Worm (Caenorhabditis elegans) whole organism, early embryonic: ENCODE results near the gene lips-11.

ENCODE experiments used
- F13C5.2 ChIP-seq: sonication (generic microtip); optimal IDR thresholded peaks from 2 replicates; lab custom pipeline; 2017; ENCODE audit warnings: mild to moderate bottlenecking, missing genetic modification characterization, inconsistent platforms, missing compliant biosample characterization
- ama-1 ChIP-seq: fragments of 150-350 bp; optimal IDR thresholded peaks from 2 replicates; lab custom pipeline; 2014
- tbx-11 ChIP-seq: fragments of 200-800 bp; sonication (Bioruptor generic); IDR thresholded peaks from 2 replicates; pipeline ENCODE4 v1.3.6; 2022; ENCODE audit warnings: missing genetic modification characterization, missing compliant biosample characterization
- tra-4 ChIP-seq: sonication (generic microtip); optimal IDR thresholded peaks from 2 replicates; lab custom pipeline; 2017; ENCODE audit warnings: missing genetic modification characterization, missing compliant biosample characterization

ce11 chrII:1138618-1139017 is 27.8 kb upstream of the lips-11 start:
- TF ChIP-seq ama-1 (lab: Kevin White, UChicago), result no peak
- no peak for TF ChIP-seq tra-4 (tag; lab: Kevin White, UChicago)
- no peak for TF ChIP-seq F13C5.2
- no peak for TF ChIP-seq tbx-11
